Fruit fly (Drosophila melanogaster): Measurements from ENCODE around the gene Jhbp4.

Gene Jhbp4

DNA sequence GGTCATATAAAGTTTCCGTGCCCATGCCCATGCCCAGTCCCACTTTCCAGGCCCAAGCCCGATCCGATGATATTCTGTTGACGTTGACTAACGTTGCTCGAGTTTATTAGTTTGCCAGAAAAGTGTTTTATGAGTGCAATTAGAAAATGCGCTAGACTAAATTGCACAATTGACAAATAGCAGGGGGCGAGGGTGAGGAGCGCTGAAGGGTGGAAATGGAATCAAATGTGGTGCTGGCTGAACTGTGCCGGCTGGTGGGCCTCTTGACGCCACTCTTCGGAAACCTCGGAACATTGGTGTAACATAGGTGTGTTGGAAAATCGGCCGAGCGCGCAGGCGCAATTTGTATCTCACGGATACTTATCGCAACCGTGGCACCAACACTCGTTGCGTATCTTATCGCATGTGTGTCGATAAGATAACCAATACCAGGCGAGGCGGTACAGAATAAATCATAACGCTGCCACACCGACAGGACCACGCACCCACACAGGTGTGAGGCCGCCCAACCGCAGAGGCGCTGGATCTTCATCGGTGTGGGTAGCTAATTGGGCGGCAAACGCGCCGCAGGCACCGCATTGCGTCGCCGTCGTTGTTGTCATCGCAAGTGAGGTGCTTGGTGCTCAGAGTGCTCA lies 31.5 kb upstream of the Jhbp4 start (continued):
- TF ChIP-seq Poxn (GFP tag; IDR thresholded peaks at IDR 0.05) (no peak), fd64A (GFP tag; optimal IDR thresholded peaks at IDR 0.05) (peak; percentile 34), CG13123 (GFP tag; optimal IDR thresholded peaks at IDR 0.05) (no peak), Oli (tag; optimal IDR thresholded peaks at IDR 0.05) (no peak), schlank (tag; optimal IDR thresholded peaks at IDR 0.05) (no peak), lab (GFP tag; optimal IDR thresholded peaks at IDR 0.05) (peak; percentile 65), yki (optimal IDR thresholded peaks at IDR 0.05) (no peak), CG8290 (GFP tag; optimal IDR thresholded peaks at IDR 0.05) (no peak), CG8290 (tag; optimal IDR thresholded peaks at IDR 0.05) (peak in 1 of 2 experiments; percentile 45), CG12219 (GFP tag; optimal IDR thresholded peaks at IDR 0.05) (peak; percentile 23), Lpt (GFP tag; optimal IDR thresholded peaks at IDR 0.05) (no peak), eve (GFP tag; optimal IDR thresholded peaks at IDR 0.05) (no peak), CG12071 (GFP tag; optimal IDR thresholded peaks at IDR 0.05) (peak; percentile 54), Pdp1 (GFP tag; optimal IDR thresholded peaks at IDR 0.05) (peak in 1 of 2 experiments; percentile 26), CG14860 (GFP tag; IDR thresholded peaks at IDR 0.05; ENCODE audit: partially characterized antibody) (0 out of 3 replicates have a peak, but pooled peaks have one; percentile 23), CG2202 (tag; optimal IDR thresholded peaks at IDR 0.05) (no peak), Fer2 (tag; optimal IDR thresholded peaks at IDR 0.05) (no peak), CG4820 (GFP tag; optimal IDR thresholded peaks at IDR 0.05) (no peak), dmrt99B (tag; optimal IDR thresholded peaks at IDR 0.05) (peak; percentile 35), CG10209 (GFP tag; optimal IDR thresholded peaks at IDR 0.05) (no peak), Fer1 (GFP tag; optimal IDR thresholded peaks at IDR 0.05) (peak; percentile 47), CG43689 (GFP tag; IDR thresholded peaks at IDR 0.05) (no peak), CG10267 (tag; optimal IDR thresholded peaks at IDR 0.05) (no peak), grn (GFP tag; optimal IDR thresholded peaks at IDR 0.05) (peak; percentile 66), sug (tag; optimal IDR thresholded peaks at IDR 0.05) (peak; percentile 83), Opbp (GFP tag; IDR thresholded peaks at IDR 0.05; ENCODE audit: partially characterized antibody) (no peak), mirr (GFP tag; optimal IDR thresholded peaks at IDR 0.05) (peak; percentile 57), YL-1 (GFP tag; optimal IDR thresholded peaks at IDR 0.05) (no peak), CG14050 (GFP tag; IDR thresholded peaks at IDR 0.05) (0 out of 3 replicates have a peak, but pooled peaks have one; percentile 24), odd (GFP tag; optimal IDR thresholded peaks at IDR 0.05) (peak; percentile 38), Hr39 (optimal IDR thresholded peaks at IDR 0.05) (no peak), CG2712 (tag; optimal IDR thresholded peaks at IDR 0.05) (no peak), HHEX (GFP tag; optimal IDR thresholded peaks at IDR 0.05) (peak; percentile 29), cwo (GFP tag; optimal IDR thresholded peaks at IDR 0.05) (peak; percentile 46), h (optimal IDR thresholded peaks at IDR 0.05) (no peak), CG6254 (GFP tag; optimal IDR thresholded peaks at IDR 0.05) (peak; percentile 36), Sox100B (GFP tag; optimal IDR thresholded peaks at IDR 0.05) (peak; percentile 30), eyg (GFP tag; optimal IDR thresholded peaks at IDR 0.05) (no peak), Mes4 (GFP tag; optimal IDR thresholded peaks at IDR 0.05) (no peak), crol (GFP tag; IDR thresholded peaks at IDR 0.05) (peak; percentile 73), chif (GFP tag; optimal IDR thresholded peaks at IDR 0.05) (no peak), cg (GFP tag; optimal IDR thresholded peaks at IDR 0.05) (peak; percentile 83)

DNA sequence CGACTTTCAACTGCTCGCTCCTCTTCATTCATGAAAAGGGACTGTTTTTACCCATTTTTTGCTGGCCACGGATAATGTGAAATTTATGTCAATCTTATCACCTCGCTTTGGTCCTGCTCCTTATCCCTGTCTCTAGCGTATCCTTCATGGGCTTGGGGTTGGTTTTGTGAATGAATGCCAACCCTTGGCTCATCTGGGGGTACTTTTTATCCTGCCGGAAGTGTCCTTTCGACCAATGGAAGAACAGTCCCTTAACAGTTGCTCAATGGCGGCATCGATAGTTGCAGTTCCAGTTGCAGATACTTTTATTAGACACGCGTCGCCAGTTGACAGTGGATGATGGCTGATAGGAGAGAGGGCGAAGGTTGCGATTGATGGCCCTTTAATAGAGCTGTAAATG lies 29.7 kb upstream of the Jhbp4 start:
- peak; percentile 90 for TF ChIP-seq Nf-YC (tag; optimal IDR thresholded peaks at IDR 0.05)
- TF ChIP-seq seq (GFP tag; IDR thresholded peaks at IDR 0.05), result peak; percentile 58; the same call in 1 of the 2 replicates
- no peak for TF ChIP-seq CG32772 (GFP tag; IDR thresholded peaks at IDR 0.05)
- no peak for TF ChIP-seq nom (GFP tag; optimal IDR thresholded peaks at IDR 0.05)
- TF ChIP-seq Nf-YB (GFP tag; optimal IDR thresholded peaks at IDR 0.05), result peak; percentile 94
- TF ChIP-seq HmgZ (tag; optimal IDR thresholded peaks at IDR 0.05), result no peak
- TF ChIP-seq CG6654 (GFP tag; optimal IDR thresholded peaks at IDR 0.05), result no peak
- TF ChIP-seq CG7928 (GFP tag; optimal IDR thresholded peaks at IDR 0.05), result no peak
- no peak for TF ChIP-seq CG12391 (tag; optimal IDR thresholded peaks at IDR 0.05)
- TF ChIP-seq Hmx (GFP tag; optimal IDR thresholded peaks at IDR 0.05), result no peak
- TF ChIP-seq pros (GFP tag; optimal IDR thresholded peaks at IDR 0.05), result no peak
- peak; percentile 38 for TF ChIP-seq Ets65A (GFP tag)
